Worm (Caenorhabditis elegans) whole organism, mixed stage, embryonic: Measurements from ENCODE around the gene F15E6.4.

Experiments used
- bed-3 ChIP-seq: fragments of 200-800 bp; sonication (Bioruptor generic); optimal IDR thresholded peaks from 3 replicates; lab custom pipeline; 2018; ENCODE audit warnings: mild to moderate bottlenecking, missing genetic modification characterization, moderate library complexity, missing compliant biosample characterization
- elt-1 ChIP-seq: sonication (generic microtip); optimal IDR thresholded peaks from 2 replicates; lab custom pipeline; 2017; ENCODE audit warnings: missing genetic modification characterization, mild to moderate bottlenecking, missing compliant biosample characterization, antibody characterized with exemption, moderate library complexity, borderline replicate concordance; ENCODE audit not compliant: insufficient read depth
- flh-1 ChIP-seq: fragments of 200-800 bp; sonication (Bioruptor generic); optimal IDR thresholded peaks from 2 replicates; lab custom pipeline; 2018; ENCODE audit warnings: mild to moderate bottlenecking, missing genetic modification characterization, moderate library complexity, missing compliant biosample characterization
- ham-2 ChIP-seq: fragments of 200-800 bp; sonication (Bioruptor generic); optimal IDR thresholded peaks from 2 replicates; lab custom pipeline; 2018; ENCODE audit warnings: mild to moderate bottlenecking, missing genetic modification characterization, missing compliant biosample characterization
- lin-13 ChIP-seq: fragments of 150-350 bp; optimal IDR thresholded peaks from 2 replicates; lab custom pipeline; 2014; ENCODE audit warnings: missing biosample characterization, missing genetic modification characterization
- mab-5 ChIP-seq: fragments of 150-350 bp; optimal IDR thresholded peaks from 2 replicates; lab custom pipeline; 2014; ENCODE audit warnings: missing biosample characterization, missing genetic modification characterization
- mep-1 ChIP-seq: fragments of 150-350 bp; optimal IDR thresholded peaks from 2 replicates; lab custom pipeline; 2017; ENCODE audit warnings: missing biosample characterization, missing genetic modification reagents, missing genetic modification characterization, inconsistent platforms
- nhr-237 ChIP-seq: fragments of 150-350 bp; optimal IDR thresholded peaks from 2 replicates; lab custom pipeline; 2014; ENCODE audit warnings: missing biosample characterization, missing genetic modification characterization
- nhr-28 ChIP-seq: fragments of 150-350 bp; optimal IDR thresholded peaks from 2 replicates; lab custom pipeline; 2014; ENCODE audit warnings: missing biosample characterization, missing genetic modification characterization
- nhr-76 ChIP-seq: sonication (generic microtip); optimal IDR thresholded peaks from 2 replicates; lab custom pipeline; 2017; ENCODE audit warnings: missing biosample characterization, missing genetic modification characterization
- sem-2 ChIP-seq: fragments of 200-800 bp; sonication (Bioruptor generic); optimal IDR thresholded peaks from 2 replicates; lab custom pipeline; 2018; ENCODE audit warnings: mild to moderate bottlenecking, missing genetic modification characterization, missing compliant biosample characterization
- snpc-4 ChIP-seq: fragments of 150-350 bp; optimal IDR thresholded peaks from 2 replicates; lab custom pipeline; 2014; ENCODE audit warnings: missing biosample characterization, missing genetic modification characterization
- unc-120 ChIP-seq: sonication (generic microtip); optimal IDR thresholded peaks from 2 replicates; lab custom pipeline; 2017; ENCODE audit warnings: missing genetic modification characterization, missing compliant biosample characterization; ENCODE audit not compliant: poor library complexity, severe bottlenecking

DNA sequence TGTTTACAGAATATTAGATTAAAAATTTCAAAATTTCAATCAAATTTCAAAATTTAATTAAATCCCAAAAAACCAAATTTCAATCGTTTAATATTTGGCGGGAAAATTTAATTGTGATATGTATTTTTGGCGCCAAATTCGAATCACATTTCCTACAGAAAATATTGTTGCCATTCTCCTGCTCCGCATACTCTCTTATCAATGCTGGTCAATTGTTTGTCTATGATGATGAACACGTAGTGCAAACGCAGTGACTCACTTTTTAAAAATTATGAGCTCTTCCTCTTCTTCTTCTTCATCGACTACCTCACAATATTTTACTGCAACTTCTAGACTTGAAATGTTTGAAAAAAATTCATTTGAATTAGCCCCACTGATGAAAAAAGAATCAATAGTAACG is 35.2 kb downstream of the F15E6.4 start, which contains the start of gene trpl-2:
- TF ChIP-seq snpc-4 (tag; lab: Kevin White, UChicago) (no peak), unc-120 (tag; lab: Kevin White, UChicago) (no peak), sem-2 (no peak), ham-2 (GFP tag; lab: Kevin White, UChicago) (no peak), mab-5 (no peak), nhr-237 (no peak), nhr-76 (tag; lab: Kevin White, UChicago) (no peak), nhr-28 (no peak), flh-1 (no peak), elt-1 (no peak), bed-3 (no peak), mep-1 (tag; lab: Kevin White, UChicago) (no peak), lin-13 (tag; lab: Kevin White, UChicago) (no peak)
